Worm (Caenorhabditis elegans) whole organism, L1 larva: Measurements from ENCODE around the gene str-199.
A peak's percentile ranks its signal among the peaks of the same experiment; 100 is the strongest.

Source experiments
- C16A3.4 ChIP-seq: fragments of 150-350 bp; optimal IDR thresholded peaks from 2 replicates; lab custom pipeline; 2014; ENCODE audit warnings: missing biosample characterization, missing genetic modification characterization
- F16B12.6 ChIP-seq: fragments of 150-350 bp; optimal IDR thresholded peaks from 2 replicates; lab custom pipeline; 2014; ENCODE audit warnings: missing biosample characterization, missing genetic modification characterization
- aly-2 ChIP-seq: fragments of 150-350 bp; optimal IDR thresholded peaks from 2 replicates; lab custom pipeline; 2014; ENCODE audit warnings: missing biosample characterization, missing genetic modification characterization
- ama-1 ChIP-seq: fragments of 150-350 bp; optimal IDR thresholded peaks from 2 replicates; lab custom pipeline; 2014
- blmp-1 ChIP-seq: fragments of 150-350 bp; optimal IDR thresholded peaks from 2 replicates; lab custom pipeline; 2014; ENCODE audit warnings: missing biosample characterization, missing genetic modification characterization
- ceh-82 ChIP-seq, 3 experiments: fragments of 150-350 bp in 1 of 3; sonication (generic microtip) in 2 of 3; optimal IDR thresholded peaks; 2 replicates each; lab custom pipeline; 2014 to 2017; ENCODE audit warnings: missing biosample characterization in 3 of 3, missing genetic modification characterization in 3 of 3
- ceh-88 ChIP-seq: fragments of 200-800 bp; sonication (Bioruptor generic); IDR thresholded peaks from 2 replicates; pipeline ENCODE4 v1.3.6; 2022; ENCODE audit warnings: missing genetic modification characterization, missing compliant biosample characterization
- dpl-1 ChIP-seq, 3 experiments: fragments of 150-350 bp in 2 of 3; sonication (generic microtip) in 1 of 3; optimal IDR thresholded peaks; 2 replicates each; lab custom pipeline; 2014 to 2017; ENCODE audit warnings: missing biosample characterization in 3 of 3, missing genetic modification characterization in 3 of 3, missing genetic modification reagents in 3 of 3
- dsc-1 ChIP-seq: sonication (generic microtip); optimal IDR thresholded peaks from 2 replicates; lab custom pipeline; 2016; ENCODE audit warnings: mild to moderate bottlenecking, missing genetic modification characterization, missing compliant biosample characterization
- egl-27 ChIP-seq, 2 experiments: fragments of 150-350 bp in 1 of 2; sonication (generic microtip); optimal IDR thresholded peaks; 3 replicates each; lab custom pipeline; 2017 to 2018; ENCODE audit warnings: missing biosample characterization in 2 of 2, missing genetic modification characterization in 2 of 2, missing genetic modification reagents in 2 of 2
- elt-2 ChIP-seq: sonication (generic microtip); optimal IDR thresholded peaks from 2 replicates; lab custom pipeline; 2016; ENCODE audit warnings: missing genetic modification characterization, mild to moderate bottlenecking, inconsistent platforms, missing compliant biosample characterization, missing genetic modification reagents
- elt-3 ChIP-seq, 6 experiments: fragments of 150-350 bp in 1 of 6; sonication (generic microtip); optimal IDR thresholded peaks; 2 replicates each; lab custom pipeline; 2017 to 2018; ENCODE audit warnings: missing biosample characterization in 6 of 6, missing genetic modification characterization in 6 of 6, inconsistent platforms in 1 of 6
- fkh-10 ChIP-seq: sonication (generic microtip); optimal IDR thresholded peaks from 2 replicates; lab custom pipeline; 2017; ENCODE audit warnings: missing biosample characterization, missing genetic modification reagents, missing genetic modification characterization
- fkh-8 ChIP-seq: sonication (generic microtip); optimal IDR thresholded peaks from 2 replicates; lab custom pipeline; 2016; ENCODE audit warnings: mild to moderate bottlenecking, missing genetic modification characterization, missing compliant biosample characterization
- hlh-4 ChIP-seq: sonication (generic microtip); optimal IDR thresholded peaks from 2 replicates; lab custom pipeline; 2016; ENCODE audit warnings: mild to moderate bottlenecking, missing genetic modification characterization, missing compliant biosample characterization
- irx-1 ChIP-seq: sonication (generic microtip); optimal IDR thresholded peaks from 2 replicates; lab custom pipeline; 2016; ENCODE audit warnings: missing genetic modification characterization, missing compliant biosample characterization
- isw-1 ChIP-seq: fragments of 200-800 bp; sonication (Bioruptor generic); IDR thresholded peaks from 2 replicates; pipeline ENCODE4 v1.3.6; 2022; ENCODE audit warnings: missing genetic modification characterization, missing compliant biosample characterization
- jun-1 ChIP-seq: fragments of 150-350 bp; optimal IDR thresholded peaks from 2 replicates; lab custom pipeline; 2014; ENCODE audit warnings: missing biosample characterization, missing genetic modification reagents, missing genetic modification characterization
- lin-14 ChIP-seq: fragments of 200-800 bp; sonication (Bioruptor generic); optimal IDR thresholded peaks from 2 replicates; lab custom pipeline; 2018; ENCODE audit warnings: mild to moderate bottlenecking, missing genetic modification characterization, moderate library complexity, missing compliant biosample characterization
- lin-35 ChIP-seq, 2 experiments: fragments of 150-350 bp; optimal IDR thresholded peaks; 2 replicates each; lab custom pipeline; 2014; ENCODE audit warnings: missing biosample characterization in 2 of 2, missing genetic modification characterization in 2 of 2, missing genetic modification reagents in 2 of 2
- lin-39 ChIP-seq: fragments of 150-350 bp; optimal IDR thresholded peaks from 2 replicates; lab custom pipeline; 2014; ENCODE audit warnings: missing biosample characterization, missing genetic modification reagents, missing genetic modification characterization
- mab-9 ChIP-seq: fragments of 200-800 bp; sonication (Bioruptor generic); IDR thresholded peaks from 2 replicates; pipeline ENCODE4 v1.3.6; 2022; ENCODE audit warnings: missing genetic modification reagents, missing genetic modification characterization, missing compliant biosample characterization
- mdl-1 ChIP-seq, 2 experiments: fragments of 150-350 bp; optimal IDR thresholded peaks; 2 replicates each; lab custom pipeline; 2014 to 2017; ENCODE audit warnings: missing biosample characterization in 2 of 2, missing genetic modification characterization in 2 of 2, inconsistent platforms in 1 of 2
- mef-2 ChIP-seq: fragments of 150-350 bp; optimal IDR thresholded peaks from 2 replicates; lab custom pipeline; 2014; ENCODE audit warnings: missing biosample characterization, missing genetic modification characterization
- mep-1 ChIP-seq: fragments of 150-350 bp; optimal IDR thresholded peaks from 2 replicates; lab custom pipeline; 2014; ENCODE audit warnings: missing biosample characterization, missing genetic modification characterization
- nhr-19 ChIP-seq: fragments of 200-800 bp; sonication (Bioruptor generic); conservative IDR thresholded peaks from 2 replicates; pipeline ENCODE4 v1.3.6; 2022; ENCODE audit warnings: missing genetic modification characterization, missing compliant biosample characterization
- nhr-237 ChIP-seq: fragments of 150-350 bp; optimal IDR thresholded peaks from 2 replicates; lab custom pipeline; 2014; ENCODE audit warnings: missing biosample characterization, missing genetic modification characterization
- nhr-76 ChIP-seq: sonication (generic microtip); optimal IDR thresholded peaks from 2 replicates; lab custom pipeline; 2017; ENCODE audit warnings: missing biosample characterization, missing genetic modification characterization
- nhr-85 ChIP-seq: sonication (generic microtip); peaks from one replicate; lab custom pipeline; 2016; ENCODE audit warnings: missing genetic modification characterization, inconsistent platforms, missing compliant biosample characterization
- pax-3 ChIP-seq: fragments of 200-800 bp; sonication (Bioruptor generic); optimal IDR thresholded peaks from 2 replicates; lab custom pipeline; 2018; ENCODE audit warnings: mild to moderate bottlenecking, missing genetic modification characterization, moderate library complexity, missing compliant biosample characterization
- pqm-1 ChIP-seq: sonication (generic microtip); optimal IDR thresholded peaks from 3 replicates; lab custom pipeline; 2017; ENCODE audit warnings: missing biosample characterization, missing genetic modification characterization
- rnt-1 ChIP-seq: sonication (generic microtip); optimal IDR thresholded peaks from 2 replicates; lab custom pipeline; 2016; ENCODE audit warnings: mild to moderate bottlenecking, missing genetic modification characterization, moderate library complexity, missing compliant biosample characterization
- skn-1 ChIP-seq: fragments of 150-350 bp; optimal IDR thresholded peaks from 2 replicates; lab custom pipeline; 2014; ENCODE audit warnings: missing biosample characterization, missing genetic modification characterization
- snu-23 ChIP-seq: sonication (generic microtip); optimal IDR thresholded peaks from 2 replicates; lab custom pipeline; 2016; ENCODE audit warnings: missing genetic modification characterization, missing compliant biosample characterization
- sox-4 ChIP-seq: sonication (generic microtip); optimal IDR thresholded peaks from 2 replicates; lab custom pipeline; 2016; ENCODE audit warnings: missing genetic modification characterization, missing compliant biosample characterization
- tbx-2 ChIP-seq: sonication (generic microtip); optimal IDR thresholded peaks from 2 replicates; lab custom pipeline; 2016; ENCODE audit warnings: missing genetic modification characterization, missing compliant biosample characterization
- tlp-1 ChIP-seq: fragments of 150-350 bp; optimal IDR thresholded peaks from 2 replicates; lab custom pipeline; 2014; ENCODE audit warnings: missing biosample characterization, missing genetic modification characterization
- unc-30 ChIP-seq: sonication (generic microtip); optimal IDR thresholded peaks from 2 replicates; lab custom pipeline; 2017; ENCODE audit warnings: missing biosample characterization, missing genetic modification characterization
- unc-62 ChIP-seq: fragments of 150-350 bp; optimal IDR thresholded peaks from 2 replicates; lab custom pipeline; 2014; ENCODE audit warnings: missing biosample characterization, missing genetic modification reagents, missing genetic modification characterization
- unc-98 ChIP-seq: fragments of 200-800 bp; sonication (Bioruptor generic); IDR thresholded peaks from 2 replicates; pipeline ENCODE4 v1.3.6; 2022; ENCODE audit warnings: missing genetic modification characterization, missing compliant biosample characterization
- zip-4 ChIP-seq: fragments of 200-800 bp; sonication (Bioruptor generic); optimal IDR thresholded peaks from 2 replicates; lab custom pipeline; 2018; ENCODE audit warnings: mild to moderate bottlenecking, missing genetic modification characterization, moderate library complexity, missing compliant biosample characterization
- ztf-4 ChIP-seq: fragments of 150-350 bp; optimal IDR thresholded peaks from 2 replicates; lab custom pipeline; 2014; ENCODE audit warnings: missing biosample characterization, missing genetic modification characterization

The str-199 gene

DNA sequence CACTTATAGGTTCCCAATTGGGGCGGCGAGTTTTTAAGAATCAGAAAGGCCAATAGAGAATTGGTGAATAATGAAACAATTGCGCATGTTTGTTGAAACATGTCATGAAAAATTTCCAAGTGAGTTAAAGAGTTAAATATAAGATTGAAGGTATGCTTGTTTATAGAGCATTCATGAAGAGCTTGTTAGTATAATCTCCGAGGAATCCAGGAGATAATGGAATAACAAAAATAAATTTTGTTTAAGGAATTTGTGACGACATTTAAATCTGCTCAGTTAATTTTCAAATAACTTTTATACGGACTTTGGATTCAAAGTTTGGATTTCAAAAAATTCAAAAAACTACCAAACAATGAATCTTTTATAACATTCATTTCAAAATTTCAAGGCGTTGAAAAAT is at the start of gene str-199:
str-199 (minus strand) TSS at position 101 of the 400 bp plus-strand sequence.
- TF ChIP-seq unc-98 (no peak), pax-3 (tag; lab: Kevin White, UChicago) (no peak), hlh-4 (tag; lab: Kevin White, UChicago) (no peak), nhr-237 (no peak), dpl-1 (GFP tag; optimal IDR thresholded peaks at IDR 0.05; lab: Kevin White, UChicago) (no peak), nhr-76 (tag; lab: Kevin White, UChicago) (no peak)

DNA sequence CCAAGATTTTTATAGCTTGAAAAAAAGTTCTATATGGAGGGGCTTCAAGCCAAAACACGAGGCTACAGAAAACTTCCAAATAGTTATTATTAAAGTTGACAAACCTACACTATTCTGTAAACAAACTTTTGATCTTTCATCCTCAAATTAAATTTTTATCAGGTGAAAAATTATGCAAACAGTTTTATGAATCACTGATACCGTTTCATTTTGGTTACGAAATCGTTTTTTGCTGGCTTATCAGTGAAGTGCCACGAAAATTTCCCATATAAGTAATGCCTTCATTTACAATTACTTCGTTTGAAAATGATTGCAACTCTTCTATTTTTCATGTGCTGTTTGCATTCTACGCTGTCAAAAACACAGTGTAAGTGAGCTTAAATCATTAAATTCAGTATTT is 48.5 kb upstream of the str-199 start, which contains the start of gene T19C9.8:
T19C9.8 (plus strand) TSS at position 299 of the 400 bp plus-strand sequence.
- TF ChIP-seq pqm-1 (tag; lab: Kevin White, UChicago): peak; percentile 1
- no peak for TF ChIP-seq unc-30 (tag; lab: Kevin White, UChicago)
- peak; percentile 12 for TF ChIP-seq jun-1 (tag; lab: Kevin White, UChicago)
- TF ChIP-seq elt-2: peak; percentile 94
- TF ChIP-seq lin-14 (GFP tag; lab: Kevin White, UChicago): peak; percentile 17
- no peak for TF ChIP-seq snu-23 (GFP tag; lab: Kevin White, UChicago)
- peak in 1 of 2 experiments; percentile 2 for TF ChIP-seq lin-35 (GFP tag; optimal IDR thresholded peaks at IDR 0.05; lab: Kevin White, UChicago)
- TF ChIP-seq, all 84 proteins: peak for 5

DNA sequence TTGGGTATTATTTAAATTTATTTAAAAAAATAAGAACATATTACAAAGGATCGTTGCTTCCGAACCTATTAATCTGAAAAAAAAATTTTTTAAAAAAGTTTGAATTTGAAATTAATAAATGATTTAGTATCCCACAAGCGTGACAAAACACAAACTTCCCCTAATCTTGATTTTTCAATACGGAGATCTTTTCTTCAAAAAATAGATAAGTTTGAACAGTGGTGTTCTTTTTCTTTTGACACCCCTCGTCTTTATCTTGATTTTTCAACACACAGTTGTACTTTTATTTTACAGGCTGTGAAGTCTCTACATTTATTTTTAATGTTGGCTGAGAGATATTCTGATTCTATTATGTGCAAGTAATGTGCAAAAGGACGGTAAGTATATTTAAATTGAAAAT is 46.0 kb upstream of the str-199 start, which contains the start of gene T19C9.10:
T19C9.10 (plus strand) TSS at position 248 of the 400 bp plus-strand sequence.
- TF ChIP-seq ama-1 (lab: Kevin White, UChicago): no peak
- TF ChIP-seq fkh-8: no peak
- peak; percentile 28 for TF ChIP-seq nhr-85 (tag; lab: Kevin White, UChicago)
- no peak for TF ChIP-seq unc-30 (tag; lab: Kevin White, UChicago)
- TF ChIP-seq ztf-4 (tag; lab: Kevin White, UChicago): no peak
- TF ChIP-seq F16B12.6: no peak
- TF ChIP-seq irx-1: no peak
- TF ChIP-seq lin-14 (GFP tag; lab: Kevin White, UChicago): peak; percentile 40
- no peak for TF ChIP-seq C16A3.4 (tag; lab: Kevin White, UChicago)

DNA sequence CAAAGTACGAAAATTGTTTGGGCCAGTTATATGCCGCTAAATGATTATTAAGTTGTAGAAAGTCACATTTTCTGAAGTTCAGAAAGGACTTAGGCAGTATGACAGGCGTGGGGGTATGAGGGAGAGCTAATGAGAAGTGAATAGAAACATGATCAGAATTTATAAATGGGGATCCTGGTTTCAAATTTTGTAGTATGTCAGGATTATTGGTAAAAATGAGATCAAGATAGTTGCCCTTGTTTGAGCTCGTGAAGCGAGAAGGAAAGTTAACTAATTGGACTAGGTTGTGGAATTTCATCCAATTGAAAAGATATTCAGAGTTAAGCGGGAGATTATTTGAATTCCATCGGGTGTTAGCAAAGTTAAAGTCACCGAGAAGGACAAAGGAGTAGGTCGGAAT is 42.1 kb upstream of the str-199 start:
- TF ChIP-seq pqm-1 (tag; lab: Kevin White, UChicago) (no peak), lin-39 (no peak), mep-1 (no peak), rnt-1 (no peak), unc-30 (tag; lab: Kevin White, UChicago) (no peak), sox-4 (tag; lab: Kevin White, UChicago) (no peak), C16A3.4 (tag; lab: Kevin White, UChicago) (no peak), elt-3 (tag; optimal IDR thresholded peaks at IDR 0.05; lab: Kevin White, UChicago) (no peak), unc-62 (no peak), skn-1 (no peak), mdl-1 (tag; optimal IDR thresholded peaks at IDR 0.05; lab: Kevin White, UChicago) (no peak), ceh-88 (no peak), lin-35 (GFP tag; optimal IDR thresholded peaks at IDR 0.05; lab: Kevin White, UChicago) (no peak), dsc-1 (tag; lab: Kevin White, UChicago) (no peak), aly-2 (tag; lab: Kevin White, UChicago) (no peak), nhr-19 (GFP tag; lab: Robert Waterston, UW) (no peak), zip-4 (GFP tag; lab: Kevin White, UChicago) (no peak), ceh-82 (tag; optimal IDR thresholded peaks at IDR 0.05; lab: Kevin White, UChicago) (no peak)

DNA sequence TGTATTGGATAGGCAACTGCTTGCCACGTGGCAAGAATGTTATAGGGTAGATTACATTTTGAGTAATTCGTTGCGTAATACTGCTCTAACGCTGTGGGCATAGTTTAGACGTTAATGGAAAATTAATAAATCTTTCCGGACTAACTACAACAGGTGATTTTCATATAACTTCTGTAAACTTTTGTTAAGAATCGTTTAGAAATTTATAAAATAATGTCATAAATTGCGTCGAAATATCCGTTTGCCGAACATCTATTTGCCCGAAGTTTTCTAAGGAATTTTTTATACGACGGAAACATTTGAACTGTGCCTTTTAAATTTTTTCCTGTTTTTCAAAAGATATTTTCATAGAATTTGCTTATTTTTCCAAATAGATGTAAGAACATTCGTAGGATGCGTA is 35.8 kb upstream of the str-199 start, which contains the start of gene srh-112:
srh-112 (minus strand) TSS at position 101 of the 400 bp plus-strand sequence.
- TF ChIP-seq mab-9 (GFP tag; lab: Robert Waterston, UW) (no peak), unc-30 (tag; lab: Kevin White, UChicago) (no peak), nhr-19 (GFP tag; lab: Robert Waterston, UW) (no peak), isw-1 (no peak), egl-27 (tag; optimal IDR thresholded peaks at IDR 0.05; lab: Kevin White, UChicago) (no peak), hlh-4 (tag; lab: Kevin White, UChicago) (no peak), blmp-1 (tag; lab: Kevin White, UChicago) (no peak), tlp-1 (tag; lab: Kevin White, UChicago) (no peak), fkh-8 (no peak), fkh-10 (GFP tag; lab: Kevin White, UChicago) (no peak), tbx-2 (tag; lab: Kevin White, UChicago) (no peak), ztf-4 (tag; lab: Kevin White, UChicago) (no peak), nhr-76 (tag; lab: Kevin White, UChicago) (no peak), mef-2 (tag; lab: Kevin White, UChicago) (no peak)
